Worm (Caenorhabditis elegans) whole organism, L1 larva: ENCODE results near the gene clh-2.

ENCODE experiments used
- C34B4.2 ChIP-seq: sonication (generic microtip); optimal IDR thresholded peaks from 2 replicates; lab custom pipeline; 2017; ENCODE audit warnings: mild to moderate bottlenecking, missing genetic modification characterization, missing compliant biosample characterization
- alr-1 ChIP-seq: fragments of 200-800 bp; sonication (Bioruptor generic); optimal IDR thresholded peaks from 2 replicates; lab custom pipeline; 2018; ENCODE audit warnings: borderline replicate concordance, mild to moderate bottlenecking, missing genetic modification characterization, missing compliant biosample characterization
- ama-1 ChIP-seq: fragments of 150-350 bp; optimal IDR thresholded peaks from 2 replicates; lab custom pipeline; 2014
- blmp-1 ChIP-seq: fragments of 150-350 bp; optimal IDR thresholded peaks from 2 replicates; lab custom pipeline; 2014; ENCODE audit warnings: missing biosample characterization, missing genetic modification characterization
- ceh-82 ChIP-seq, 3 experiments: fragments of 150-350 bp in 1 of 3; sonication (generic microtip) in 2 of 3; optimal IDR thresholded peaks; 2 replicates each; lab custom pipeline; 2014 to 2017; ENCODE audit warnings: missing biosample characterization in 3 of 3, missing genetic modification characterization in 3 of 3
- ceh-90 ChIP-seq: sonication (generic microtip); optimal IDR thresholded peaks from 2 replicates; lab custom pipeline; 2016; ENCODE audit warnings: missing genetic modification characterization, missing compliant biosample characterization
- ces-1 ChIP-seq: fragments of 150-350 bp; optimal IDR thresholded peaks from 2 replicates; lab custom pipeline; 2014; ENCODE audit warnings: missing biosample characterization, missing genetic modification reagents, missing genetic modification characterization
- dpl-1 ChIP-seq, 3 experiments: fragments of 150-350 bp in 2 of 3; sonication (generic microtip) in 1 of 3; optimal IDR thresholded peaks; 2 replicates each; lab custom pipeline; 2014 to 2017; ENCODE audit warnings: missing biosample characterization in 3 of 3, missing genetic modification characterization in 3 of 3, missing genetic modification reagents in 3 of 3
- efl-3 ChIP-seq: fragments of 200-800 bp; sonication (Bioruptor generic); optimal IDR thresholded peaks from 2 replicates; lab custom pipeline; 2018; ENCODE audit warnings: mild to moderate bottlenecking, missing genetic modification characterization, missing compliant biosample characterization
- elt-3 ChIP-seq, 6 experiments: fragments of 150-350 bp in 1 of 6; sonication (generic microtip); optimal IDR thresholded peaks; 2 replicates each; lab custom pipeline; 2017 to 2018; ENCODE audit warnings: missing biosample characterization in 6 of 6, missing genetic modification characterization in 6 of 6, inconsistent platforms in 1 of 6
- fkh-10 ChIP-seq: sonication (generic microtip); optimal IDR thresholded peaks from 2 replicates; lab custom pipeline; 2017; ENCODE audit warnings: missing biosample characterization, missing genetic modification reagents, missing genetic modification characterization
- fos-1 ChIP-seq: fragments of 150-350 bp; optimal IDR thresholded peaks from 2 replicates; lab custom pipeline; 2014; ENCODE audit warnings: missing biosample characterization, missing genetic modification characterization
- grh-1 ChIP-seq: fragments of 200-800 bp; sonication (Bioruptor generic); IDR thresholded peaks from 2 replicates; pipeline ENCODE4 v1.3.6; 2022; ENCODE audit warnings: missing genetic modification reagents, missing genetic modification characterization, missing compliant biosample characterization
- hlh-17 ChIP-seq: fragments of 200-800 bp; sonication (Bioruptor generic); optimal IDR thresholded peaks from 2 replicates; lab custom pipeline; 2018; ENCODE audit warnings: missing genetic modification characterization, mild to moderate bottlenecking, missing compliant biosample characterization, moderate library complexity, borderline replicate concordance
- hlh-4 ChIP-seq: sonication (generic microtip); optimal IDR thresholded peaks from 2 replicates; lab custom pipeline; 2016; ENCODE audit warnings: mild to moderate bottlenecking, missing genetic modification characterization, missing compliant biosample characterization
- isw-1 ChIP-seq: fragments of 200-800 bp; sonication (Bioruptor generic); IDR thresholded peaks from 2 replicates; pipeline ENCODE4 v1.3.6; 2022; ENCODE audit warnings: missing genetic modification characterization, missing compliant biosample characterization
- lin-14 ChIP-seq: fragments of 200-800 bp; sonication (Bioruptor generic); optimal IDR thresholded peaks from 2 replicates; lab custom pipeline; 2018; ENCODE audit warnings: mild to moderate bottlenecking, missing genetic modification characterization, moderate library complexity, missing compliant biosample characterization
- lin-35 ChIP-seq, 2 experiments: fragments of 150-350 bp; optimal IDR thresholded peaks; 2 replicates each; lab custom pipeline; 2014; ENCODE audit warnings: missing biosample characterization in 2 of 2, missing genetic modification characterization in 2 of 2, missing genetic modification reagents in 2 of 2
- lir-3 ChIP-seq: sonication (generic microtip); optimal IDR thresholded peaks from 2 replicates; lab custom pipeline; 2016; ENCODE audit warnings: mild to moderate bottlenecking, missing genetic modification characterization, moderate library complexity, missing compliant biosample characterization; ENCODE audit not compliant: poor library complexity
- lsy-2 ChIP-seq, 2 experiments: fragments of 150-350 bp; optimal IDR thresholded peaks; 2 replicates each; lab custom pipeline; 2014; ENCODE audit warnings: missing biosample characterization in 2 of 2, missing genetic modification characterization in 2 of 2
- mab-9 ChIP-seq: fragments of 200-800 bp; sonication (Bioruptor generic); IDR thresholded peaks from 2 replicates; pipeline ENCODE4 v1.3.6; 2022; ENCODE audit warnings: missing genetic modification reagents, missing genetic modification characterization, missing compliant biosample characterization
- nhr-20 ChIP-seq: sonication (generic microtip); optimal IDR thresholded peaks from 2 replicates; lab custom pipeline; 2016; ENCODE audit warnings: mild to moderate bottlenecking, missing genetic modification characterization, missing compliant biosample characterization
- nhr-28 ChIP-seq: fragments of 150-350 bp; optimal IDR thresholded peaks from 2 replicates; lab custom pipeline; 2014; ENCODE audit warnings: missing biosample characterization, missing genetic modification characterization
- nhr-47 ChIP-seq: sonication (generic microtip); optimal IDR thresholded peaks from 2 replicates; lab custom pipeline; 2016; ENCODE audit warnings: mild to moderate bottlenecking, missing genetic modification characterization, moderate library complexity, missing compliant biosample characterization
- nhr-71 ChIP-seq: sonication (generic microtip); optimal IDR thresholded peaks from 2 replicates; lab custom pipeline; 2016; ENCODE audit warnings: mild to moderate bottlenecking, missing genetic modification characterization, moderate library complexity, missing compliant biosample characterization
- nhr-76 ChIP-seq: sonication (generic microtip); optimal IDR thresholded peaks from 2 replicates; lab custom pipeline; 2017; ENCODE audit warnings: missing biosample characterization, missing genetic modification characterization
- nhr-90 ChIP-seq: sonication (generic microtip); optimal IDR thresholded peaks from 2 replicates; lab custom pipeline; 2016; ENCODE audit warnings: mild to moderate bottlenecking, missing genetic modification characterization, missing compliant biosample characterization; ENCODE audit not compliant: poor library complexity
- pax-3 ChIP-seq: fragments of 200-800 bp; sonication (Bioruptor generic); optimal IDR thresholded peaks from 2 replicates; lab custom pipeline; 2018; ENCODE audit warnings: mild to moderate bottlenecking, missing genetic modification characterization, moderate library complexity, missing compliant biosample characterization
- pqm-1 ChIP-seq: sonication (generic microtip); optimal IDR thresholded peaks from 3 replicates; lab custom pipeline; 2017; ENCODE audit warnings: missing biosample characterization, missing genetic modification characterization
- snu-23 ChIP-seq: sonication (generic microtip); optimal IDR thresholded peaks from 2 replicates; lab custom pipeline; 2016; ENCODE audit warnings: missing genetic modification characterization, missing compliant biosample characterization
- sox-4 ChIP-seq: sonication (generic microtip); optimal IDR thresholded peaks from 2 replicates; lab custom pipeline; 2016; ENCODE audit warnings: missing genetic modification characterization, missing compliant biosample characterization
- sptf-1 ChIP-seq: fragments of 150-350 bp; optimal IDR thresholded peaks from 2 replicates; lab custom pipeline; 2014; ENCODE audit warnings: missing biosample characterization, missing genetic modification characterization
- tlp-1 ChIP-seq: fragments of 150-350 bp; optimal IDR thresholded peaks from 2 replicates; lab custom pipeline; 2014; ENCODE audit warnings: missing biosample characterization, missing genetic modification characterization
- unc-130 ChIP-seq: fragments of 150-350 bp; optimal IDR thresholded peaks from 2 replicates; lab custom pipeline; 2017; ENCODE audit warnings: missing biosample characterization, missing genetic modification characterization, inconsistent platforms
- unc-86 ChIP-seq: sonication (generic microtip); optimal IDR thresholded peaks from 2 replicates; lab custom pipeline; 2016; ENCODE audit warnings: missing genetic modification characterization, missing compliant biosample characterization
- xbp-1 ChIP-seq: sonication (generic microtip); optimal IDR thresholded peaks from 2 replicates; lab custom pipeline; 2016; ENCODE audit warnings: missing genetic modification characterization, missing compliant biosample characterization
- zip-4 ChIP-seq: fragments of 200-800 bp; sonication (Bioruptor generic); optimal IDR thresholded peaks from 2 replicates; lab custom pipeline; 2018; ENCODE audit warnings: mild to moderate bottlenecking, missing genetic modification characterization, moderate library complexity, missing compliant biosample characterization
- ztf-4 ChIP-seq: fragments of 150-350 bp; optimal IDR thresholded peaks from 2 replicates; lab custom pipeline; 2014; ENCODE audit warnings: missing biosample characterization, missing genetic modification characterization

clh-2 gene

DNA sequence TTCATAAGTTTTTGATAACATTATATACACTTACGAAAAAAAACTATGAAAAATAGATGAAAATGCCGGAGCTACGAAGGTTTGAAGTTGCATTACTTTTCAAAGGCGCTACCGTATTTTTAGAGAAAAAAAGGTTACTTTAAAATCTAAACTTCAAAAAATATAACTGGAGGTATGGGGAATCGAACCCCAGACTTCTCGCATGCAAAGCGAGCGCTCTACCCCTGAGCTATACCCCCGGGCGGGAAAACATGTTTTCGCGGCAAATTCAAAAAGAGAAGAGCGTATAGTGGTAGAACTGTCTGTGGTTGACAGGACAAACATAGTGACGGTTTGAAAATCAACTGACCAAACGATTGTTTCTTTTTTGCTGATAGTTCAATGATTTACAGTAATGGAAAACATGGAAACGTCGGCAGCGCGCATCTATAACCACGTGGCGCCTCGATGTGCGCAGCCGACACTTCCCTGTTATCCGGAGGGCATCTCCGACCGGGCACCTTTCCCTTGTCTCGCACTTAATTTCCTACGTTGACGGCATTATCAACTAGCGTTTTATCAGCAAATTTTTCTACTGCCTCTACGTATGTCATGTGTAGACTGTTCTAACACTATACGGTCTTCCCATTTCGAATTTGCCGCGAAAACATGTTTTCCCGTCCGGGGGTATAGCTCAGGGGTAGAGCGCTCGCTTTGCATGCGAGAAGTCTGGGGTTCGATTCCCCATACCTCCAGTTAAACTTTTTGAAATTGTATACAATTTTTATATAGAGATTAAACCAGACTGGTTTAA, 17.7 kb upstream of the clh-2 start (continued):
- TF ChIP-seq lin-35 (GFP tag; optimal IDR thresholded peaks at IDR 0.05; lab: Kevin White, UChicago) = peak in 1 of 2 experiments; percentile 65
- no peak for TF ChIP-seq nhr-20 (tag; lab: Kevin White, UChicago)
- TF ChIP-seq snu-23 (GFP tag; lab: Kevin White, UChicago) = no peak
- TF ChIP-seq, all 84 proteins: peak for 9

DNA sequence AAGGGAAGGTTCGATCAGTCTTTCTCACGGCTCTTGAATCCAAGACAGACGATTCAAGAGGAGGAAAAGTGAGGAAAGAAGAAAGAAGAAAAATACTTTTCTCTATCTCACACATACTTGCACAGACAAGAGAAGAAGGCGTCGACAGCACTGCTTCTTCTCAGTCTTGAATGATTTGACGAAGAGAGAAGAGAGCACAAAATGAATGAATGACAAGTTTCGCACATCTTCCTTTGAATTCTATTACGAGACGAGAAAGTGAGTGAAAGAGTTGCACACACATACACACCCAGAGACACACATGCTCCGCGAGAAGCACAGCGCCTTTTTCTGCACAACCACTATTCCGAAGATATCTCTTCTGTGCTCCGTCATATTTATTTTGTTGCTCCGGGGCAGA, 16.0 kb upstream of the clh-2 start:
- TF ChIP-seq lsy-2 (tag; optimal IDR thresholded peaks at IDR 0.05; lab: Kevin White, UChicago) = peak in 1 of 2 experiments; percentile 22
- peak in 1 of 3 experiments; percentile 9 for TF ChIP-seq ceh-82 (tag; optimal IDR thresholded peaks at IDR 0.05; lab: Kevin White, UChicago)
- TF ChIP-seq isw-1 = no peak
- peak; percentile 19 for TF ChIP-seq ces-1 (GFP tag; lab: Kevin White, UChicago)
- TF ChIP-seq nhr-47 = peak; percentile 12
- TF ChIP-seq xbp-1 (tag; lab: Kevin White, UChicago) = no peak
- no peak for TF ChIP-seq sptf-1
- peak; percentile 75 for TF ChIP-seq lin-14 (GFP tag; lab: Kevin White, UChicago)
- no peak for TF ChIP-seq nhr-90 (tag; lab: Kevin White, UChicago)
- TF ChIP-seq dpl-1 (GFP tag; optimal IDR thresholded peaks at IDR 0.05; lab: Kevin White, UChicago) = no peak
- TF ChIP-seq hlh-4 (tag; lab: Kevin White, UChicago) = no peak
- no peak for TF ChIP-seq lir-3 (tag; lab: Kevin White, UChicago)
- no peak for TF ChIP-seq fos-1
- no peak for TF ChIP-seq blmp-1
- TF ChIP-seq fkh-10 (GFP tag; lab: Kevin White, UChicago) = peak; percentile 39
- peak; percentile 19 for TF ChIP-seq unc-86
- TF ChIP-seq, all 84 proteins: peak for 7

DNA sequence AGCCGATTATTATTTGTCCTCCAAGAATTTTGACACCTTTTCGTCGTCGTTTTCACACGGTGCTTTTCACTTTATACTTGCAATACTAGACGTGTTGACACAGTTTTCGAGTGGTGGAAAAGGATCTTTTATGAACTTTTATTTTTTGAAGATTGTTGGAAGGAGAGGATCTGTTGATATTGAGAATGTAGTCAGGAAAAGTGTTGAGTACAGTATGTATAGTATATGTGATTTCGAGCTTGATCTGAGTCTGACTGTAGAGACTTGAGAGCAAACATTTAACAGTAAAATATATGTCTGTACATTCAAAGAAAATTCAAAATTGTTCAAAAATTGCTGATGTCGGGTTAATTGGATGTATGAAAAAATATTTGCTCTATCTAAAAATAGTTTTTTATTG, 15.5 kb upstream of the clh-2 start:
- no peak for TF ChIP-seq lin-35 (GFP tag; optimal IDR thresholded peaks at IDR 0.05; lab: Kevin White, UChicago)
- TF ChIP-seq grh-1 (GFP tag; lab: Robert Waterston, UW) = no peak
- no peak for TF ChIP-seq efl-3 (GFP tag; lab: Kevin White, UChicago)
- no peak for TF ChIP-seq unc-130
- TF ChIP-seq tlp-1 (tag; lab: Kevin White, UChicago) = no peak
- no peak for TF ChIP-seq ama-1 (lab: Kevin White, UChicago)
- TF ChIP-seq alr-1 (tag; lab: Kevin White, UChicago) = no peak
- no peak for TF ChIP-seq hlh-4 (tag; lab: Kevin White, UChicago)
- TF ChIP-seq snu-23 (GFP tag; lab: Kevin White, UChicago) = no peak
- TF ChIP-seq nhr-71 (tag; lab: Kevin White, UChicago) = no peak
- no peak for TF ChIP-seq nhr-76 (tag; lab: Kevin White, UChicago)
- no peak for TF ChIP-seq hlh-17 (GFP tag; lab: Kevin White, UChicago)
- no peak for TF ChIP-seq sox-4 (tag; lab: Kevin White, UChicago)
- no peak for TF ChIP-seq ceh-90 (tag; lab: Kevin White, UChicago)

DNA sequence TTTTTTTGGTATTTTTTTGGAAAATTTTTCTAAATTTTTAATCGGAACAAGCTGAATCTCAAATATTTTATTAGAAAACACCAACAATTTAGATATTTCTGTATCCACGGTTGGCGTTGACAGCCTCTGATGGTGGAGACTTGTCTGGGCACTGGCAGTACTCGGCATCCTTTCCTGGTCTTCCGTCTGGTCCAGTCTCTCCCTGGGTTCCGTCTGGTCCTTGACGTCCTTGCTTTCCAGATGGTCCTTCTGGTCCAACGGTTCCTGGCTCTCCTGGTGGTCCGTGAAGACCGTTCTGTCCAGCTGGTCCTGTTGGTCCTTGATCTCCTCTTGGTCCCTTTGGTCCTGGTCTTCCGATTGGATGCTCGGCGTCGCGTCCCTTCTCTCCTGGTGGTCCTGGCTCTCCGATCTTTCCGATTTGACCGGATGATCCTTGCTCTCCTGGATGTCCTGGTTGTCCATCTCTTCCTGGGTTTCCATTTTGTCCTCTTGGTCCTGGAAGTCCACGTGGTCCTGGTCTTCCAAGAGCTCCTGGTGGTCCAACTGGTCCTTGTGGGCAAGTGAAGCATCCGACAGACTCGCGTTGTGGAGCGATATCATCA, 15.0 kb upstream of the clh-2 start:
- no peak for TF ChIP-seq pqm-1 (tag; lab: Kevin White, UChicago)
- no peak for TF ChIP-seq snu-23 (GFP tag; lab: Kevin White, UChicago)
- no peak for TF ChIP-seq nhr-28 (tag; lab: Kevin White, UChicago)
- no peak for TF ChIP-seq efl-3 (GFP tag; lab: Kevin White, UChicago)
- TF ChIP-seq C34B4.2 (tag; lab: Kevin White, UChicago) = no peak
- no peak for TF ChIP-seq pax-3 (tag; lab: Kevin White, UChicago)
- TF ChIP-seq ztf-4 = no peak
- TF ChIP-seq zip-4 (GFP tag; lab: Kevin White, UChicago) = no peak
- TF ChIP-seq mab-9 (GFP tag; lab: Robert Waterston, UW) = no peak
- TF ChIP-seq elt-3 (tag; optimal IDR thresholded peaks at IDR 0.05; lab: Kevin White, UChicago) = no peak
